Fruit fly (Drosophila melanogaster) whole organism, adult: ENCODE data around the gene CtIP.

Experiments
- CG11617 ChIP-seq: fragments of 200-800 bp; sonication (Bioruptor generic); optimal IDR thresholded peaks from 2 replicates; lab custom pipeline; 2017; ENCODE audit warnings: mild to moderate bottlenecking, missing biosample characterization, missing genetic modification reagents, missing genetic modification characterization
- CG1620 ChIP-seq: fragments of 200-800 bp; sonication (Bioruptor generic); optimal IDR thresholded peaks from 2 replicates; lab custom pipeline; 2016; ENCODE audit warnings: missing biosample characterization, missing genetic modification characterization
- CG7045 ChIP-seq: fragments of 200-800 bp; sonication (Bioruptor generic); optimal IDR thresholded peaks from 2 replicates; lab custom pipeline; 2017; ENCODE audit warnings: missing biosample characterization, mild to moderate bottlenecking, missing genetic modification characterization
- CG7101 ChIP-seq: fragments of 200-800 bp; sonication (Bioruptor generic); optimal IDR thresholded peaks from 2 replicates; lab custom pipeline; 2018; ENCODE audit warnings: missing biosample characterization, mild to moderate bottlenecking, missing genetic modification characterization, moderate library complexity
- Clk ChIP-seq: fragments of 200-800 bp; sonication (Bioruptor generic); optimal IDR thresholded peaks from 2 replicates; lab custom pipeline; 2017; ENCODE audit warnings: missing biosample characterization, missing genetic modification characterization
- cnc ChIP-seq, 2 experiments: fragments of >200 bp; optimal IDR thresholded peaks; 2 replicates each; lab custom pipeline; 2017
- kay ChIP-seq: fragments of 200-800 bp; sonication (Bioruptor generic); peaks from one replicate; lab custom pipeline; 2016; ENCODE audit warnings: missing biosample characterization, missing genetic modification characterization, borderline replicate concordance
- ovo ChIP-seq: fragments of 200-800 bp; sonication (Bioruptor generic); optimal IDR thresholded peaks from 2 replicates; lab custom pipeline; 2016; ENCODE audit warnings: missing biosample characterization, missing genetic modification characterization
- pad ChIP-seq: fragments of 200-800 bp; sonication (Bioruptor generic); optimal IDR thresholded peaks from 3 replicates; lab custom pipeline; 2017; ENCODE audit warnings: missing biosample characterization, missing genetic modification characterization, mild to moderate bottlenecking, moderate library complexity, missing genetic modification reagents
- tj ChIP-seq: fragments of 200-800 bp; sonication (Bioruptor generic); optimal IDR thresholded peaks from 3 replicates; lab custom pipeline; 2017; ENCODE audit warnings: missing biosample characterization, mild to moderate bottlenecking, missing genetic modification characterization, moderate library complexity

DNA sequence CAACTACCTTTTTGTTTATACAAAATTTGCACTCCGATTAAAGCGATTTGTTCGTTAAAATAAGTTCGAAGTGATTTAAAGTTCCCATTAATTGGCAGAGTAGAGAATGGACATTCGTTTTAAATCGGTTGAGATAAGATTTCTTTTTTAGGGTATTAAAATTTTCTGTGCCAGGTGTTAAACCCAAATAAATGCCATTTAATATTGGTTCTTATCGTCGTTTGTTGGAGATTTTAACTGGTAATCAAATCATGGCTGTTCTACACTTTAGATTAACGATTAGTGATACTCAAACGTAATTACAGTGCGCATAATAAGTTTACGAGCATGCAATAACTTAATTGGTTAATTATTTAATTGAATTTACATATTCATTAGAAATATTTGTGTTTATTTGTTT lies 26.3 kb downstream of the CtIP start:
- TF ChIP-seq Clk (GFP tag; lab: Kevin White, UChicago) (no peak), pad (GFP tag; lab: Kevin White, UChicago) (no peak), cnc (optimal IDR thresholded peaks at IDR 0.05; lab: Kevin White, UChicago) (no peak), CG1620 (GFP tag; lab: Kevin White, UChicago) (no peak), CG7045 (no peak), kay (GFP tag; lab: Kevin White, UChicago) (no peak), CG7101 (tag; lab: Kevin White, UChicago) (no peak), ovo (GFP tag; lab: Kevin White, UChicago) (no peak), CG11617 (GFP tag; lab: Kevin White, UChicago) (no peak), tj (GFP tag; lab: Kevin White, UChicago) (no peak)
